Fruit fly (Drosophila melanogaster) Kc167 (cell line): ENCODE measurements around the gene knrl.

ENCODE experiments used
- Myc ChIP-seq: fragments of >200 bp; optimal IDR thresholded peaks from 2 replicates; lab custom pipeline; 2017; ENCODE audit warnings: missing external identifiers
- h ChIP-seq: fragments of >200 bp; optimal IDR thresholded peaks from 3 replicates; lab custom pipeline; 2018; ENCODE audit warnings: missing external identifiers
- insv ChIP-seq: fragments of >200 bp; optimal IDR thresholded peaks from 3 replicates; lab custom pipeline; 2018; ENCODE audit warnings: missing external identifiers
- psq ChIP-seq: fragments of >200 bp; optimal IDR thresholded peaks from 2 replicates; lab custom pipeline; 2017; ENCODE audit warnings: missing external identifiers
- ttk ChIP-seq: sonication (Bioruptor generic); optimal IDR thresholded peaks from 2 replicates; lab custom pipeline; 2017; ENCODE audit warnings: missing external identifiers

DNA sequence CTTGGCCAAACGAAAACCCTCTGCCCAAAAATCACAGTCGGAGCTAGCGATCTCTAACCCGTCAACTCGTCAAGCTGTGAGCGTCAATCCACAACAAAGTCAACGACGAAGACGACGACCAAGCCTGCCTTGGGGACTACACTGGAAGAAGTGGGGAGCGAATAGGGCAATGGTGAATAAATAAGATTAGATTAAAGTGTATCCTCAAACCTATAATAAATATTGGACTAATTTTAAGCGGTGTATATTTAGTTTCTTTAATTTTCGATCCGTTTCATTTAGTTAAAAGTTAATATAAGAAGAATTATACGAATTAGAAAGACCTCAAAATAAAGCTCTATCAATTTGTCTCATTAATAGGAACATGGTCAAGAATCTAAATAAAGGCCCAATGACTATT, 24.6 kb downstream of the knrl start:
- TF ChIP-seq h (lab: Kevin White, UChicago) (no peak), psq (lab: Kevin White, UChicago) (no peak), ttk (lab: Kevin White, UChicago) (no peak), Myc (no peak), insv (lab: Kevin White, UChicago) (no peak)
